Worm (Caenorhabditis elegans) whole organism, L3 larva: Measurements from ENCODE around the gene gtf-2H1.

Experiments
- nhr-28 ChIP-seq: fragments of 150-350 bp; optimal IDR thresholded peaks from 2 replicates; lab custom pipeline; 2014; ENCODE audit warnings: missing biosample characterization, missing genetic modification characterization
- snpc-4 ChIP-seq: fragments of 150-350 bp; optimal IDR thresholded peaks from 2 replicates; lab custom pipeline; 2014; ENCODE audit warnings: missing biosample characterization, missing genetic modification characterization

- TF ChIP-seq nhr-28, result no peak
- no peak for TF ChIP-seq snpc-4
Measured at ce11 chrIV:236138-236537, 4.6 kb upstream of the gtf-2H1 start.
